Fruit fly (Drosophila melanogaster) whole organism, embryonic: ENCODE results near the gene Vha100-2.

Experiments
- Asciz ChIP-seq: fragments of 200-800 bp; sonication (Bioruptor generic); optimal IDR thresholded peaks from 2 replicates; lab custom pipeline; 2017; ENCODE audit warnings: missing biosample characterization, mild to moderate bottlenecking, missing genetic modification characterization, missing genetic modification reagents
- Atf-2 ChIP-seq: fragments of 200-800 bp; sonication (Bioruptor generic); optimal IDR thresholded peaks from 2 replicates; lab custom pipeline; 2016; ENCODE audit warnings: missing biosample characterization, missing genetic modification characterization
- Awh ChIP-seq: fragments of 200-800 bp; sonication (Bioruptor generic); IDR thresholded peaks from 2 replicates; pipeline ENCODE4, ENCODE4 v1.3.6; 2022; ENCODE audit warnings: missing biosample characterization, missing genetic modification characterization
- CG10366 ChIP-seq: fragments of 200-800 bp; sonication (Bioruptor generic); IDR thresholded peaks from 2 replicates; pipeline ENCODE4 v1.3.6; 2022; ENCODE audit warnings: missing biosample characterization, missing genetic modification characterization
- CG13775 ChIP-seq: fragments of 200-800 bp; sonication (Bioruptor generic); optimal IDR thresholded peaks from 3 replicates; lab custom pipeline; 2017; ENCODE audit warnings: missing biosample characterization, mild to moderate bottlenecking, missing genetic modification characterization
- CG14441 ChIP-seq: fragments of 200-800 bp; sonication (Bioruptor generic); IDR thresholded peaks from 2 replicates; pipeline ENCODE4 v1.3.6; 2022; ENCODE audit warnings: missing biosample characterization, missing genetic modification characterization
- CG16813 ChIP-seq: fragments of 200-800 bp; sonication (Bioruptor generic); IDR thresholded peaks from 3 replicates; pipeline ENCODE4 v1.3.6; 2022; ENCODE audit warnings: missing biosample characterization, missing genetic modification characterization; ENCODE audit not compliant: partially characterized antibody
- CG17385 ChIP-seq: fragments of 200-800 bp; sonication (Bioruptor generic); optimal IDR thresholded peaks from 3 replicates; lab custom pipeline; 2018; ENCODE audit warnings: missing biosample characterization, mild to moderate bottlenecking, missing genetic modification characterization
- CG1792 ChIP-seq: fragments of 200-800 bp; sonication (Bioruptor generic); optimal IDR thresholded peaks from 2 replicates; lab custom pipeline; 2016; ENCODE audit warnings: missing biosample characterization, missing genetic modification characterization
- CG18476 ChIP-seq: fragments of 200-800 bp; sonication (Bioruptor generic); optimal IDR thresholded peaks from 2 replicates; lab custom pipeline; 2016; ENCODE audit warnings: missing biosample characterization, mild to moderate bottlenecking, missing genetic modification characterization
- CG2129 ChIP-seq: fragments of 200-800 bp; sonication (Bioruptor generic); IDR thresholded peaks from 2 replicates; pipeline ENCODE4 v1.3.6; 2022; ENCODE audit warnings: missing biosample characterization, missing genetic modification characterization; ENCODE audit not compliant: partially characterized antibody
- CG30403 ChIP-seq: fragments of 200-800 bp; sonication (Bioruptor generic); optimal IDR thresholded peaks from 3 replicates; lab custom pipeline; 2016; ENCODE audit warnings: missing biosample characterization, missing genetic modification characterization
- CG7963 ChIP-seq: fragments of 200-800 bp; sonication (Bioruptor generic); IDR thresholded peaks from 3 replicates; pipeline ENCODE4 v1.3.6; 2022; ENCODE audit warnings: missing biosample characterization, missing genetic modification characterization; ENCODE audit not compliant: partially characterized antibody
- CG8290 ChIP-seq, 3 experiments: fragments of 200-800 bp; sonication (Bioruptor generic); optimal IDR thresholded peaks; 2 replicates each; lab custom pipeline; 2016 to 2019; ENCODE audit warnings: missing biosample characterization in 3 of 3, missing genetic modification characterization in 3 of 3, mild to moderate bottlenecking in 2 of 3, moderate library complexity in 1 of 3
- CG8944 ChIP-seq: fragments of 200-800 bp; sonication (Bioruptor generic); optimal IDR thresholded peaks from 3 replicates; lab custom pipeline; 2016; ENCODE audit warnings: missing biosample characterization, missing genetic modification characterization
- CG9609 ChIP-seq: fragments of 200-800 bp; sonication (Bioruptor generic); optimal IDR thresholded peaks from 3 replicates; lab custom pipeline; 2016; ENCODE audit warnings: missing biosample characterization, missing genetic modification characterization
- CG9932 ChIP-seq: fragments of 200-800 bp; sonication (Bioruptor generic); IDR thresholded peaks from 2 replicates; pipeline ENCODE4 v1.3.6; 2022; ENCODE audit warnings: missing biosample characterization, missing genetic modification characterization
- Camta ChIP-seq: fragments of 200-800 bp; sonication (Bioruptor generic); optimal IDR thresholded peaks from 2 replicates; lab custom pipeline; 2016; ENCODE audit warnings: missing biosample characterization, missing genetic modification characterization
- Dbx ChIP-seq: fragments of 200-800 bp; sonication (Bioruptor generic); IDR thresholded peaks from 3 replicates; pipeline ENCODE4 v1.3.6; 2022; ENCODE audit warnings: missing biosample characterization, missing genetic modification characterization
- Doc2 ChIP-seq: fragments of 200-800 bp; sonication (Bioruptor generic); IDR thresholded peaks from 2 replicates; pipeline ENCODE4 v1.3.6; 2022; ENCODE audit warnings: missing biosample characterization, missing genetic modification characterization
- ERR ChIP-seq: fragments of 200-800 bp; sonication (Bioruptor generic); optimal IDR thresholded peaks from 2 replicates; lab custom pipeline; 2016; ENCODE audit warnings: missing biosample characterization, missing genetic modification characterization
- Fer1 ChIP-seq: fragments of 200-800 bp; sonication (Bioruptor generic); optimal IDR thresholded peaks from 2 replicates; lab custom pipeline; 2017; ENCODE audit warnings: missing biosample characterization, mild to moderate bottlenecking, missing genetic modification characterization
- Gsc ChIP-seq: fragments of 200-800 bp; sonication (Bioruptor generic); IDR thresholded peaks from 2 replicates; pipeline ENCODE4 v1.3.6; 2022; ENCODE audit warnings: missing biosample characterization, missing genetic modification characterization
- Hr3 ChIP-seq: fragments of 200-800 bp; sonication (Bioruptor generic); optimal IDR thresholded peaks from 3 replicates; lab custom pipeline; 2016; ENCODE audit warnings: missing biosample characterization, missing genetic modification characterization
- Hr39 ChIP-seq: fragments of >200 bp; optimal IDR thresholded peaks from 2 replicates; lab custom pipeline; 2017
- Lhr ChIP-seq: fragments of 200-800 bp; sonication (Bioruptor generic); optimal IDR thresholded peaks from 3 replicates; lab custom pipeline; 2017; ENCODE audit warnings: mild to moderate bottlenecking, missing biosample characterization, missing genetic modification reagents, missing genetic modification characterization
- Max ChIP-seq: fragments of 200-800 bp; sonication (Bioruptor generic); optimal IDR thresholded peaks from 2 replicates; lab custom pipeline; 2016; ENCODE audit warnings: missing biosample characterization, mild to moderate bottlenecking, missing genetic modification characterization
- al ChIP-seq: fragments of 200-800 bp; sonication (Bioruptor generic); IDR thresholded peaks from 2 replicates; pipeline ENCODE4 v1.3.6; 2022; ENCODE audit warnings: missing biosample characterization, missing genetic modification characterization
- ase ChIP-seq: fragments of 200-800 bp; sonication (Bioruptor generic); IDR thresholded peaks from 3 replicates; pipeline ENCODE4 v1.3.6; 2022; ENCODE audit warnings: missing biosample characterization, missing genetic modification characterization
- az2 ChIP-seq: fragments of 200-800 bp; sonication (Bioruptor generic); optimal IDR thresholded peaks from 3 replicates; lab custom pipeline; 2016; ENCODE audit warnings: missing biosample characterization, missing genetic modification characterization
- bsh ChIP-seq, 2 experiments: fragments of 200-800 bp; sonication (Bioruptor generic); optimal IDR thresholded peaks; 2 replicates each; lab custom pipeline; 2017 to 2018; ENCODE audit warnings: mild to moderate bottlenecking in 2 of 2, missing biosample characterization in 2 of 2, missing genetic modification characterization in 2 of 2, moderate library complexity in 1 of 2
- chinmo ChIP-seq: fragments of 200-800 bp; sonication (Bioruptor generic); IDR thresholded peaks from 4 replicates; pipeline ENCODE4 v1.3.6; 2022; ENCODE audit warnings: missing biosample characterization, missing genetic modification characterization; ENCODE audit not compliant: partially characterized antibody
- corto ChIP-seq: fragments of 200-800 bp; sonication (Bioruptor generic); optimal IDR thresholded peaks from 2 replicates; lab custom pipeline; 2016; ENCODE audit warnings: missing biosample characterization, mild to moderate bottlenecking, missing genetic modification characterization, moderate library complexity
- gsb-n ChIP-seq: fragments of 200-800 bp; sonication (Bioruptor generic); optimal IDR thresholded peaks from 3 replicates; lab custom pipeline; 2018; ENCODE audit warnings: missing biosample characterization, mild to moderate bottlenecking, missing genetic modification characterization
- insv ChIP-seq, 2 experiments: fragments of 200-800 bp; sonication (Bioruptor generic); optimal IDR thresholded peaks; 3 replicates each; lab custom pipeline; 2016 to 2018; ENCODE audit warnings: missing biosample characterization in 2 of 2, missing genetic modification characterization in 2 of 2
- ken ChIP-seq: fragments of 200-800 bp; sonication (Bioruptor generic); IDR thresholded peaks from 3 replicates; pipeline ENCODE4 v1.3.6; 2022; ENCODE audit warnings: missing biosample characterization, missing genetic modification characterization
- klu ChIP-seq: fragments of 200-800 bp; sonication (Bioruptor generic); IDR thresholded peaks from 2 replicates; pipeline ENCODE4 v1.3.6; 2022; ENCODE audit warnings: missing biosample characterization, missing genetic modification characterization
- lola ChIP-seq, 3 experiments: fragments of >200 bp in 2 of 3; fragments of 200-800 bp in 1 of 3; sonication (Bioruptor generic) in 1 of 3; optimal IDR thresholded peaks; 2 replicates each; lab custom pipeline; 2017 to 2019; ENCODE audit warnings: missing biosample characterization in 3 of 3, missing genetic modification characterization in 3 of 3, mild to moderate bottlenecking in 1 of 3, moderate library complexity in 1 of 3
- luna ChIP-seq: fragments of 200-800 bp; sonication (Bioruptor generic); optimal IDR thresholded peaks from 2 replicates; lab custom pipeline; 2016; ENCODE audit warnings: missing biosample characterization, missing genetic modification characterization
- mld ChIP-seq: fragments of 200-800 bp; sonication (Bioruptor generic); IDR thresholded peaks from 3 replicates; pipeline ENCODE4 v1.3.6; 2022; ENCODE audit warnings: missing biosample characterization, missing genetic modification characterization; ENCODE audit not compliant: partially characterized antibody
- nau ChIP-seq: fragments of 200-800 bp; sonication (Bioruptor generic); optimal IDR thresholded peaks from 3 replicates; lab custom pipeline; 2017; ENCODE audit warnings: missing biosample characterization, mild to moderate bottlenecking, missing genetic modification characterization, missing genetic modification reagents
- oc ChIP-seq: fragments of 200-800 bp; sonication (Bioruptor generic); optimal IDR thresholded peaks from 2 replicates; lab custom pipeline; 2018; ENCODE audit warnings: missing biosample characterization, mild to moderate bottlenecking, missing genetic modification characterization, moderate library complexity
- p53 ChIP-seq: fragments of 200-800 bp; sonication (Bioruptor generic); optimal IDR thresholded peaks from 2 replicates; lab custom pipeline; 2016; ENCODE audit warnings: missing biosample characterization, missing genetic modification characterization
- pzg ChIP-seq: fragments of 200-800 bp; sonication (Bioruptor generic); optimal IDR thresholded peaks from 3 replicates; lab custom pipeline; 2018; ENCODE audit warnings: missing biosample characterization, mild to moderate bottlenecking, missing genetic modification characterization, moderate library complexity
- scrt ChIP-seq: fragments of 200-800 bp; sonication (Bioruptor generic); optimal IDR thresholded peaks from 2 replicates; lab custom pipeline; 2018; ENCODE audit warnings: missing biosample characterization, mild to moderate bottlenecking, missing genetic modification characterization, moderate library complexity
- tgo ChIP-seq: fragments of 200-800 bp; sonication (Bioruptor generic); IDR thresholded peaks from 3 replicates; pipeline ENCODE4 v1.3.6; 2022; ENCODE audit warnings: missing biosample characterization, missing genetic modification characterization
- wor ChIP-seq: fragments of 200-800 bp; sonication (Bioruptor generic); IDR thresholded peaks from 2 replicates; pipeline ENCODE4 v1.3.6; 2022; ENCODE audit warnings: missing biosample characterization, missing genetic modification characterization
- z ChIP-seq: fragments of 200-800 bp; sonication (Bioruptor generic); IDR thresholded peaks from 3 replicates; pipeline ENCODE4 v1.3.6; 2022; ENCODE audit warnings: missing biosample characterization, missing genetic modification characterization

Vha100-2 gene

dm6 chr3R:18436550-18437362, 37.8 kb upstream of the Vha100-2 start (continued):
- no peak for TF ChIP-seq CG7963
- peak; percentile 63 for TF ChIP-seq CG1792 (GFP tag; lab: Kevin White, UChicago)
- TF ChIP-seq CG17385, result peak; percentile 50
- no peak for TF ChIP-seq al (GFP tag; lab: Robert Waterston, UW)
- peak; percentile 49 for TF ChIP-seq scrt (GFP tag; lab: Kevin White, UChicago)
- TF ChIP-seq z (GFP tag; lab: Robert Waterston, UW), result no peak
- peak; percentile 21 for TF ChIP-seq Atf-2 (GFP tag; lab: Kevin White, UChicago)
- TF ChIP-seq az2 (GFP tag; lab: Kevin White, UChicago), result peak; percentile 48
- no peak for TF ChIP-seq Hr39 (lab: Kevin White, UChicago)
- peak; percentile 57 for TF ChIP-seq Asciz
- TF ChIP-seq CG2129 (GFP tag; lab: Robert Waterston, UW), result no peak
- peak; percentile 69 for TF ChIP-seq CG30403
- peak; percentile 13 for TF ChIP-seq p53 (GFP tag; lab: Kevin White, UChicago)
- peak; percentile 3 for TF ChIP-seq Camta (GFP tag; lab: Kevin White, UChicago)
- peak; percentile 50; the same call in 1 of the 3 replicates for TF ChIP-seq Dbx
- TF ChIP-seq Max (GFP tag; lab: Kevin White, UChicago), result peak; percentile 62
- peak; percentile 48 for TF ChIP-seq nau (GFP tag; lab: Kevin White, UChicago)
- TF ChIP-seq bsh (GFP tag; optimal IDR thresholded peaks at IDR 0.05; lab: Kevin White, UChicago), result peak; percentile 50 to 51
- peak; percentile 47 for TF ChIP-seq Hr3 (GFP tag; lab: Kevin White, UChicago)
- peak; percentile 30 for TF ChIP-seq corto
- TF ChIP-seq CG8290 (GFP tag; optimal IDR thresholded peaks at IDR 0.05; lab: Kevin White, UChicago), result no peak
- peak in 1 of 2 experiments; percentile 49 for TF ChIP-seq CG8290 (tag; optimal IDR thresholded peaks at IDR 0.05; lab: Kevin White, UChicago)
- TF ChIP-seq luna (GFP tag; lab: Kevin White, UChicago), result no peak
- peak; percentile 51 for TF ChIP-seq CG14441 (GFP tag; lab: Robert Waterston, UW)
- no peak for TF ChIP-seq CG16813 (GFP tag; lab: Robert Waterston, UW)
- peak; percentile 47; the same call in 2 of the 3 replicates for TF ChIP-seq ase
- no peak for TF ChIP-seq mld
- TF ChIP-seq Fer1, result peak; percentile 68
- TF ChIP-seq pzg (GFP tag; lab: Kevin White, UChicago), result no peak
- TF ChIP-seq klu (GFP tag; lab: Robert Waterston, UW), result no peak
- no peak for TF ChIP-seq Gsc (GFP tag; lab: Robert Waterston, UW)
- 0 out of 4 replicates have a peak, but pooled peaks have one; percentile 55 for TF ChIP-seq chinmo (GFP tag; lab: Robert Waterston, UW)
- TF ChIP-seq CG18476, result peak; percentile 71
- no peak for TF ChIP-seq insv (GFP tag; optimal IDR thresholded peaks at IDR 0.05; lab: Kevin White, UChicago)
- TF ChIP-seq Lhr, result no peak
- TF ChIP-seq CG9932 (GFP tag; lab: Robert Waterston, UW), result 0 out of 2 replicates have a peak, but pooled peaks have one; percentile 16
- TF ChIP-seq Awh (GFP tag; lab: Robert Waterston, UW), result no peak
- peak; percentile 39 for TF ChIP-seq oc
- TF ChIP-seq ken (GFP tag; lab: Robert Waterston, UW), result 0 out of 3 replicates have a peak, but pooled peaks have one; percentile 28
- no peak for TF ChIP-seq gsb-n
- TF ChIP-seq Doc2 (GFP tag; lab: Robert Waterston, UW), result no peak
- peak; percentile 34 for TF ChIP-seq CG9609 (GFP tag; lab: Kevin White, UChicago)
- peak; percentile 35 for TF ChIP-seq CG13775 (GFP tag; lab: Kevin White, UChicago)
- no peak for TF ChIP-seq lola (GFP tag; optimal IDR thresholded peaks at IDR 0.05; lab: Kevin White, UChicago)
- peak; percentile 40 for TF ChIP-seq CG10366 (GFP tag; lab: Robert Waterston, UW)
- TF ChIP-seq ERR (GFP tag; lab: Kevin White, UChicago), result peak; percentile 34
- no peak for TF ChIP-seq wor (GFP tag; lab: Robert Waterston, UW)
- 0 out of 3 replicates have a peak, but pooled peaks have one; percentile 18 for TF ChIP-seq tgo (GFP tag; lab: Robert Waterston, UW)
- peak; percentile 63 for TF ChIP-seq CG8944
